Fruit fly (Drosophila melanogaster) S2 (cell line): Measurements from ENCODE around the gene Best2.

Experiments used
- CG8478 ChIP-seq: fragments of >200 bp; optimal IDR thresholded peaks from 2 replicates; lab custom pipeline; 2018
- CTCF ChIP-seq, 2 experiments: fragments of >200 bp; optimal IDR thresholded peaks; 2 replicates each; lab custom pipeline; 2018

dm6 chr3L:6245646-6246045 lies 10.8 kb downstream of the Best2 start, which contains the start of gene Mdr65:
- TF ChIP-seq CG8478 (lab: Kevin White, UChicago), result no peak
- TF ChIP-seq CTCF (optimal IDR thresholded peaks at IDR 0.05; lab: Kevin White, UChicago), result no peak
